Fruit fly (Drosophila melanogaster): ENCODE results near the gene CYLD.

Gene CYLD

DNA sequence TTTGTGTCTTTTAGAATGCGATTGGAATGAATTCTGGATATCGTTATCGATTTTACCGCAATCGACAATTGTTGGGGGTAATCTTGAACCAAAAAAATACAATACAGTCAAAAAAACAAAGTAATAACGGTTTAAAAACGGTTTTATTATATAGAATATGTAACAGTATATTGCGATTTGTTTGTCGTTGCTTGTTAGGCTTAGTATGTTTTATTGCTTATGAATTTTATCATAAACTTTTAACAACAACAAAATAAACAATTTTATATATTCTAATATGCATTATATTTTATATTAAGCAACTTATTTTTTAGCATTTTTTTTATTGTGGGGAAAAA lies at the start of gene CYLD (continued):
- TF ChIP-seq Lhr (GFP tag; optimal IDR thresholded peaks at IDR 0.05) (peak; percentile 23), Hmx (GFP tag; optimal IDR thresholded peaks at IDR 0.05) (peak; percentile 32), otp (GFP tag; IDR thresholded peaks at IDR 0.05) (no peak), toy (GFP tag; IDR thresholded peaks at IDR 0.05) (no peak), stwl (tag; optimal IDR thresholded peaks at IDR 0.05) (peak; percentile 67), Sry-β (GFP tag; optimal IDR thresholded peaks at IDR 0.05) (no peak), sqz (GFP tag; optimal IDR thresholded peaks at IDR 0.05) (peak; percentile 50), repo (GFP tag; optimal IDR thresholded peaks at IDR 0.05) (no peak), CG31365 (tag; optimal IDR thresholded peaks at IDR 0.05) (no peak), CG3163 (GFP tag; optimal IDR thresholded peaks at IDR 0.05) (no peak), Opbp (GFP tag; IDR thresholded peaks at IDR 0.05; ENCODE audit: partially characterized antibody) (no peak), CG7271 (tag; optimal IDR thresholded peaks at IDR 0.05) (peak; percentile 44), CG15073 (GFP tag; optimal IDR thresholded peaks at IDR 0.05) (no peak), CG32767 (GFP tag; IDR thresholded peaks at IDR 0.05) (no peak), tgo (GFP tag; IDR thresholded peaks at IDR 0.05) (peak; percentile 61; the same call in 2 of the 3 replicates), pros (GFP tag; optimal IDR thresholded peaks at IDR 0.05) (no peak), CG4328 (GFP tag; optimal IDR thresholded peaks at IDR 0.05) (no peak), CG9797 (GFP tag; optimal IDR thresholded peaks at IDR 0.05) (no peak), maf-S (GFP tag; optimal IDR thresholded peaks at IDR 0.05) (no peak), ssp (GFP tag; IDR thresholded peaks at IDR 0.05) (no peak), nom (GFP tag; optimal IDR thresholded peaks at IDR 0.05) (peak; percentile 26), Bteb2 (GFP tag; optimal IDR thresholded peaks at IDR 0.05) (peak; percentile 24), CG1832 (GFP tag; optimal IDR thresholded peaks at IDR 0.05) (no peak), Oli (tag; optimal IDR thresholded peaks at IDR 0.05) (peak; percentile 59), knrl (GFP tag; IDR thresholded peaks at IDR 0.05; ENCODE audit: partially characterized antibody) (no peak), sens-2 (GFP tag; IDR thresholded peaks at IDR 0.05) (no peak), Chrac-16 (GFP tag; optimal IDR thresholded peaks at IDR 0.05) (peak; percentile 60), vvl (GFP tag; IDR thresholded peaks at IDR 0.05) (peak; percentile 87), Fer3 (tag; optimal IDR thresholded peaks at IDR 0.05) (peak; percentile 75), Myb (GFP tag; optimal IDR thresholded peaks at IDR 0.05) (no peak), sisA (GFP tag; IDR thresholded peaks at IDR 0.05) (no peak), Ptx1 (GFP tag; IDR thresholded peaks at IDR 0.05) (no peak; the same call in 1 of the 2 replicates), CG15011 (GFP tag; optimal IDR thresholded peaks at IDR 0.05) (peak; percentile 16), CG12391 (tag; optimal IDR thresholded peaks at IDR 0.05) (peak; percentile 87), lbe (GFP tag; optimal IDR thresholded peaks at IDR 0.05) (no peak), Xrp1 (GFP tag; IDR thresholded peaks at IDR 0.05) (peak; percentile 76), CG11093 (GFP tag; IDR thresholded peaks at IDR 0.05) (no peak), Dll (GFP tag; IDR thresholded peaks at IDR 0.05; ENCODE audit: partially characterized antibody) (peak; percentile 58; the same call in 1 of the 4 replicates), CG4707 (GFP tag; optimal IDR thresholded peaks at IDR 0.05) (peak; percentile 9), CG10959 (GFP tag; IDR thresholded peaks at IDR 0.05) (no peak), CG2875 (GFP tag; optimal IDR thresholded peaks at IDR 0.05) (peak; percentile 41), Oaz (GFP tag; IDR thresholded peaks at IDR 0.05) (no peak), CG16863 (GFP tag; optimal IDR thresholded peaks at IDR 0.05) (peak; percentile 14), pnt (GFP tag; optimal IDR thresholded peaks at IDR 0.05) (peak; percentile 2), Lim3 (GFP tag; IDR thresholded peaks at IDR 0.05) (no peak), cas (GFP tag; IDR thresholded peaks at IDR 0.05) (no peak), CG10565 (GFP tag; optimal IDR thresholded peaks at IDR 0.05) (no peak), kni (GFP tag; optimal IDR thresholded peaks at IDR 0.05) (no peak), CG15479 (GFP tag; optimal IDR thresholded peaks at IDR 0.05) (no peak), pum (GFP tag; optimal IDR thresholded peaks at IDR 0.05) (no peak), CG6765 (GFP tag; optimal IDR thresholded peaks at IDR 0.05) (peak; percentile 18), kah (GFP tag; optimal IDR thresholded peaks at IDR 0.05) (no peak)
